Worm (Caenorhabditis elegans) whole organism, midembryonic: ENCODE results near the gene K10C2.6.

Experiments used
- cog-1 ChIP-seq: sonication (generic microtip); optimal IDR thresholded peaks from 2 replicates; lab custom pipeline; 2016; ENCODE audit warnings: missing genetic modification characterization, missing compliant biosample characterization
- med-1 ChIP-seq: sonication (generic microtip); optimal IDR thresholded peaks from 2 replicates; lab custom pipeline; 2017; ENCODE audit warnings: missing genetic modification characterization, mild to moderate bottlenecking, missing compliant biosample characterization, antibody characterized with exemption, missing genetic modification reagents; ENCODE audit not compliant: insufficient read depth
- tab-1 ChIP-seq: fragments of 200-800 bp; sonication (Bioruptor generic); IDR thresholded peaks from 2 replicates; pipeline ENCODE4 v1.3.6; 2022; ENCODE audit warnings: missing genetic modification characterization, missing compliant biosample characterization

DNA sequence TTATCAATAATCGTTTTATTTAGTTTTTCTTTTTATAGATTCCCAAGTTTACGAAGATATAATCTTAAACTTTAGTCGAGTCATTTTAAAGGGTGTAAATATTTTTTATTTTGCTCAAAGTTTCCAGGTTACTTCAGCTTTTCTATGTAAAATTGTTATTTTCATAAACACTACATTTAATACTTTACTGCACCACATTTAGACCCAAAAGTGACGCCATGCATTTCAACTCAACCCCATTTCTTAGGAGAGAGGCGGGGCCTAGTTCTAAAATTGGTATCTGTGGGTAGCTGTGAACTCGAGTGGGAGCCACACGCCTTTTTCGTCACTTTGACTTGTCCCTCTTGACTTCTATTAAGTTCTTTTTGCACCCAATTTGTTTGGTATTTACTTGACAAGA is 38.7 kb upstream of the K10C2.6 start, which contains the start of gene T22E5.1:
- TF ChIP-seq med-1 (GFP tag; lab: Kevin White, UChicago) (no peak), tab-1 (GFP tag; lab: Robert Waterston, UW) (no peak), cog-1 (no peak)
